Fruit fly (Drosophila melanogaster) whole organism: Measurements from ENCODE around the gene Rpt6.

ENCODE experiments used
- Dll ChIP-seq: fragments of >200 bp; optimal IDR thresholded peaks from 2 replicates; lab custom pipeline; 2017
- usp ChIP-seq: fragments of >200 bp; optimal IDR thresholded peaks from 2 replicates; lab custom pipeline; 2017; ENCODE audit warnings: missing biosample characterization, missing genetic modification characterization, mixed read lengths

- TF ChIP-seq Dll (no peak), usp (GFP tag; lab: Kevin White, UChicago) (no peak)
Observed at dm6 chrX:21317422-21317821, 1.6 kb downstream of the Rpt6 start, which contains the start of gene CG1801.
